Worm (Caenorhabditis elegans): ENCODE results near the gene sgn-1.

The sgn-1 gene

DNA sequence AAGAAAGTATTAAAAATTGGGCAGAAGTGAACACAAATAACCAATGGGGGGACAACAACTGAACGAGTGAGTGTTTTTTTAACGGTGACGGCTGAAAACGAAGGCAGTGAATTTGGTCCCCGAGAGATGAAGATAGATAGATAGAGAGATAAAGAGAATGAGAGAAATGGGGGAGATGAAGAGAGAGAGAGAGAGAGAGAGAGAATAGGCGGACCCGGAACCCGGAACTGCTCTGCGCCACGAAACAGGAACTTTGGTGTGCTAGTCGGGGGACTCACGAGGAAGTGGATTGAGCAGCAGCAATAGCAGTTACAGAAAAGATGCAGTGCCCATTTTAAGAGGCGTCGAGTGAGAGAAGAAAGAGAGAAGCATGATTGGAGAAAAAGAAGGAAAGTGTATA lies 12.9 kb upstream of the sgn-1 start (continued):
- TF ChIP-seq F33H1.4 (GFP tag; IDR thresholded peaks at IDR 0.05): no peak

DNA sequence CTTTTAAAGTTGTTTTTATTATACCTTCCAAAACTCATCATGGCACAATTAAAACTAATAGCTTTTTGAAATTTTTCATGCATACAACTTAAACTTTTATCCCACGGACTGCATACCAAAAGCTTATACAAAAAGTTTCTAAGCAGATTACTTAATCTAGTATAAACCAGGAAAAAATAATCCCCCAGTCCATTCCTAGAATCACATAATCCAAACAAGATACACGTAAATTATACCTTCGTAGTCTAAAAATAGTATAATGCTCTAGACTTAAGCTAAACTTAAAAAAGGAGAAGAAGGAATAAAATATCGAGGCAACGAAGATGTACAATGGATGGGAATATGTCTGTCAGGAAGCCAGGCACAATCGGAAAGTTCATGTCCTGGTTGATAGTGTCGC lies 11.8 kb upstream of the sgn-1 start:
- TF ChIP-seq xnd-1 (tag; optimal IDR thresholded peaks at IDR 0.05) (no peak), lsl-1 (GFP tag; optimal IDR thresholded peaks at IDR 0.05) (no peak)

DNA sequence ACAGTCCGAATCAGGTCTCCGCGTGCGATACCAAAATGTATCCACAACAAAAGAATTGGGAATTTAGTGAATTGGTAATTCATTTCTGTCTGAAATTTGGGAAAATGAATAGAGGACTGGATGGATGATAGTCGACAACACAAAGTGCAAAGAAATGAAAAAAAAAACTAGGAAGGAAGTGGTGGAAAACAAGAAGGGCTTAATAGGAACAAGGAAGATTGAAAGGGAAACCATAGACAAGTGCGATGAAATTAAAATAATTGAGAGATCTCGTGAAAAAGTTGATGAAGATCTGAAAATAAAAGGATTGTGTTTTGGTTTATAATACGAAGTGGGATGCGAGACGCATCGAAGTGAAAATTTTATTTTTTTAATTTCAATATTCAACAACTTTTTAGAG lies 10.6 kb upstream of the sgn-1 start, which contains the start of gene F07H5.7:
Gene F07H5.7, minus strand, starts transcription at position 101 of the 400 bp plus-strand sequence.
- TF ChIP-seq nhr-120 (GFP tag; IDR thresholded peaks at IDR 0.05): no peak
- no peak for TF ChIP-seq F39B2.1 (GFP tag; IDR thresholded peaks at IDR 0.05)
- TF ChIP-seq F55B11.4 (tag; optimal IDR thresholded peaks at IDR 0.05; ENCODE audit: borderline replicate concordance, insufficient read depth): no peak
- TF ChIP-seq nhr-27 (tag; optimal IDR thresholded peaks at IDR 0.05): no peak
- no peak for TF ChIP-seq F23B12.7 (tag; optimal IDR thresholded peaks at IDR 0.05; ENCODE audit: insufficient read depth)
- TF ChIP-seq ceh-100 (GFP tag; IDR thresholded peaks at IDR 0.05): no peak
- TF ChIP-seq F49E8.2 (tag; optimal IDR thresholded peaks at IDR 0.05; ENCODE audit: insufficient read depth): no peak
- no peak for TF ChIP-seq nhr-90 (tag; optimal IDR thresholded peaks at IDR 0.05)
- no peak for TF ChIP-seq tlf-1 (GFP tag; optimal IDR thresholded peaks at IDR 0.05)
- TF ChIP-seq B0336.3 (GFP tag; IDR thresholded peaks at IDR 0.05): no peak
- no peak for TF ChIP-seq rpc-1 (optimal IDR thresholded peaks at IDR 0.05)
- no peak for TF ChIP-seq rpc-1 (tag; optimal IDR thresholded peaks at IDR 0.05)
- TF ChIP-seq F33H1.4 (GFP tag; IDR thresholded peaks at IDR 0.05): no peak
- TF ChIP-seq hlh-26 (GFP tag; conservative IDR thresholded peaks at IDR 0.05): no peak
- TF ChIP-seq nhr-80 (tag; optimal IDR thresholded peaks at IDR 0.05): no peak
- no peak for TF ChIP-seq ceh-79 (tag; optimal IDR thresholded peaks at IDR 0.05)

ce11 chrII:8792640-8793039 lies 9.2 kb upstream of the sgn-1 start, which contains the start of gene idpa-2:
Gene idpa-2 (minus strand): TSS chrII:8792740.
- no peak for TF ChIP-seq Y95B8A.8 (GFP tag; IDR thresholded peaks at IDR 0.05)
- TF ChIP-seq sea-2 (GFP tag; IDR thresholded peaks at IDR 0.05): no peak
- TF ChIP-seq ccch-3 (GFP tag; optimal IDR thresholded peaks at IDR 0.05): no peak
- TF ChIP-seq ceh-91 (GFP tag; IDR thresholded peaks at IDR 0.05): no peak
- TF ChIP-seq T07F8.4 (tag; optimal IDR thresholded peaks at IDR 0.05): no peak
- TF ChIP-seq lin-54 (GFP tag; optimal IDR thresholded peaks at IDR 0.05): no peak
- no peak for TF ChIP-seq pbrm-1 (GFP tag; IDR thresholded peaks at IDR 0.05)
- no peak for TF ChIP-seq mxl-1 (tag; optimal IDR thresholded peaks at IDR 0.05)
- TF ChIP-seq repo-1 (tag; optimal IDR thresholded peaks at IDR 0.05): no peak
- no peak for TF ChIP-seq B0336.3 (GFP tag; IDR thresholded peaks at IDR 0.05)
- TF ChIP-seq sdz-38 (tag; optimal IDR thresholded peaks at IDR 0.05): no peak
- TF ChIP-seq Y53G8AR.9 (GFP tag; conservative IDR thresholded peaks at IDR 0.05): no peak
- no peak for TF ChIP-seq ets-4 (GFP tag; optimal IDR thresholded peaks at IDR 0.05)

DNA sequence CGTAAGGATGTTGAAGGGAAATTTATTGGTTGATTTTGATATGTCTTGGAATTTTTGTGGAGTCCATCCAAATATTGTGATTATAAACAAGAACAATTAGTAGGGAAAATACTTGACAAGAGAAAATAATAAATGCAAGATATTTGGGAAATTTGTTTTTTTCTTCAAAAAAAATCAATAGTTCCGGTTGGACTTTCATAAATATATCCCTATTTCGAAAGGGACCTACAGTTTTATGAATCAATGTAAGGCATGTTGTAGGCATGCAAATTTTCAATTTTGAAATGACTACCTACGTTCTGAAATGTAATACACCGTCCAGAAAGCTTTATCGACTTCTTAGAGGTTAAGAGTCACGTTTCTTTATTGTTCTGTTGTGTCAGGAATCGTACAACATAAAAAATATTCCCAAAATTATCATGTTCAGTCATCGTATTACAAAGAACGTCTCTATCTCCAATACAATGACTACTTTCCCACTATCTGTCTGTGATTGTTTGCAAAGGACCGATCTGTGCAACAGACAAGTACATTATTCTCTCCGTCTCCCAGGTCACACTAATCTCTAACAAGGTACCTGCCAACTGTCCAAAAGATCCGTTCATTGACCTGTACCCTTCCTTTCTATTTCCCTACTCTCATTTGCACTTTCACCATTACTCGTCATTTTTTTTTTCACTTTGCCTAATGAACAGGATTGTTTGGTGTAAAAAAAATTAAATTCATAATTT lies 6.5 kb upstream of the sgn-1 start, which contains the start of gene F07H5.13:
Gene F07H5.13, plus strand, starts transcription at position 730 of the 731 bp plus-strand sequence.
- TF ChIP-seq B0336.3 (GFP tag; IDR thresholded peaks at IDR 0.05) (no peak; the same call in 1 of the 2 replicates), repo-1 (tag; optimal IDR thresholded peaks at IDR 0.05) (peak; percentile 88), F10E7.11 (tag; optimal IDR thresholded peaks at IDR 0.05) (no peak), zim-3 (tag; optimal IDR thresholded peaks at IDR 0.05) (peak; percentile 15), lin-40 (tag; optimal IDR thresholded peaks at IDR 0.05) (peak; percentile 57), cebp-1 (GFP tag; IDR thresholded peaks at IDR 0.05) (no peak), cebp-1 (tag; optimal IDR thresholded peaks at IDR 0.05) (peak; percentile 51), hrde-1 (tag; optimal IDR thresholded peaks at IDR 0.05; ENCODE audit: borderline replicate concordance) (no peak), Y53G8AR.9 (GFP tag; conservative IDR thresholded peaks at IDR 0.05) (peak; percentile 81), F49E8.2 (tag; optimal IDR thresholded peaks at IDR 0.05; ENCODE audit: insufficient read depth) (no peak), attf-5 (GFP tag; optimal IDR thresholded peaks at IDR 0.05) (no peak), egrh-3 (GFP tag; IDR thresholded peaks at IDR 0.05) (no peak), Y79H2A.3 (GFP tag; conservative IDR thresholded peaks at IDR 0.05) (no peak), chd-7 (tag; optimal IDR thresholded peaks at IDR 0.05) (peak; percentile 60), lsy-27 (tag; optimal IDR thresholded peaks at IDR 0.05; ENCODE audit: borderline replicate concordance, insufficient read depth) (no peak), ekl-4 (GFP tag; IDR thresholded peaks at IDR 0.05) (0 out of 2 replicates have a peak, but pooled peaks have one; percentile 34)
